Fruit fly (Drosophila melanogaster): ENCODE results near the gene PTPMT1.

DNA sequence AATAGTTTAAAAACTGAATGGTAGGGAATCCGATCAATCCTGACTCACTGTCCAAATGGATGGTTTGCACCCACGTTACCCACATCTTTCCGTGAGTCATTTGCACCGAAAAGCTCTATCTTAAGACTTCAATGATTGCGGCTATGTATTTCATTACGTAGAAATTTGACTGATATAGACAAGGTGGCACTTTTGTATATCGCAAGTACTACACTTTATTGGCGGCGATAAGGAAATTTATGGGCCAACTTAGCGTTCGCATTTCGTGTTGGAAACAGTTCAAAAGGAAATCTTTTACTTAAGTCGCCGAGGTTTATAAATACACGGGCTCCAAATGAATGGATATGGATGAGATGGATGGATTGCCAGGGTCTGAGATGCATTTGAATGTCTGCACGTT, 43.3 kb upstream of the PTPMT1 start:
- no peak for TF ChIP-seq Hr4 (GFP tag; optimal IDR thresholded peaks at IDR 0.05)
- TF ChIP-seq fd59A (GFP tag; optimal IDR thresholded peaks at IDR 0.05) = no peak

Data from whole organism, prepupa.